Worm (Caenorhabditis elegans) whole organism, late embryonic: Measurements from ENCODE around the gene C35B1.9.

Experiments used
- elt-2 ChIP-seq: sonication (generic microtip); optimal IDR thresholded peaks from 2 replicates; lab custom pipeline; 2016; ENCODE audit warnings: missing genetic modification reagents, missing genetic modification characterization, missing compliant biosample characterization
- npax-4 ChIP-seq: sonication (generic microtip); optimal IDR thresholded peaks from 2 replicates; lab custom pipeline; 2016; ENCODE audit warnings: missing genetic modification characterization, missing compliant biosample characterization
- pax-1 ChIP-seq: fragments of 150-350 bp; optimal IDR thresholded peaks from 2 replicates; lab custom pipeline; 2014; ENCODE audit warnings: missing biosample characterization, missing genetic modification characterization
- tbx-7 ChIP-seq: sonication (generic microtip); optimal IDR thresholded peaks from 2 replicates; lab custom pipeline; 2016; ENCODE audit warnings: missing genotype, missing genetic modification characterization, missing compliant biosample characterization

The C35B1.9 gene

DNA sequence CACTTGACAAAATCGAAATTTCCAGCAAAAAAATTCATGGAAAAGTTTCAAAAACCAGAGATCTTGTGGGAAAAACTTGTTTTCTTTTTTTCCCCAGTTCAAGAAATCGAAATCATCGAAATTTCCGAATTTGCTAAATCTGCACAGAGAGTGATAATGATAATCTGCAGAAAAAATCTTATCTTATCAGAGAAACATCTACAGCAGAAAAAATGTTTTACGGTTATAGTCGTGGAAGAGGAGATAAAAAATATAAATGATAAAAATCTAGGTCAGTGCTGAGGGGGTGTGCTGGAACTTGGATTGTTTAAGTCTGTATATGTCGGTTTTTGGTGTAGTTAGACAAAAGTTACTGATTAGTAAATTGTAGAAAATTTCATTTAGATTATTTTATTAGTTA lies 48.4 kb downstream of the C35B1.9 start:
- TF ChIP-seq elt-2 (tag; lab: Kevin White, UChicago) (peak; percentile 83), npax-4 (tag; lab: Kevin White, UChicago) (no peak)
- TF ChIP-seq, all 69 proteins: peak for 1

DNA sequence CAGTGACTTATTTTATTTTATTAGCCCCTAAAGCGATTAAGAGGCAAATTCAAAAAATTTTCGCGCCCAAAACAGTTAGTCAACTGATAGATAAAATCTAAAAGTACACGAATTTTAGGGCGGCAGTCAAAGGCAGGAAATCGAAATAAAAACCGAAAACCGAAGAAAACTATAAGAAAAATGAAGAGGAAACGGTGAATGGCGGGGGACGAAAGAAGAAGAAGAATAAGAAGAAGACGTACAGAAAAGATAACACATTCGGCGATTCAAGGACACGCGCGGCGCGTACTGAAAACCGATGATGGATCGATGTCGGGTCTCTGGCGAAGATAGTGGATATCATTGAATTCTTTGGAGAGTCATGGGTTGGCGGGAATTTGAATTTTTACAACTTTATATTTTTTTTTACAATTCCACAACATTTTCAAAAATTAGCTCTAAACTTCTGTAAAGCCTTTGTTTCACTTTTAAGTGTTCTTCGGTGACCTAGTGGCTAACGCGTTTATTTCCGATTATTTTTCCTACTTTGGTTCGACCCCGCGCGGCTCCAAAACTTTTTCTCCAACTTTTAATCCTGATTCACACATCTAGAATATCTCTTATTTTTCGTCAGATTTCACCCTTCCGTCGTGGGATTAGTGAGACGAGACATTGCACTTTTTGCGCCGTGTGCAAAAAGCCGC lies 49.7 kb downstream of the C35B1.9 start:
- TF ChIP-seq pax-1 (tag; lab: Kevin White, UChicago) (no peak), tbx-7 (tag; lab: Kevin White, UChicago) (no peak)
